Worm (Caenorhabditis elegans): ENCODE data around the gene Y52E8A.3.

- TF ChIP-seq cog-1 (tag; optimal IDR thresholded peaks at IDR 0.05) (no peak), flt-1 (GFP tag; IDR thresholded peaks at IDR 0.05) (no peak), T22C8.4 (GFP tag; IDR thresholded peaks at IDR 0.05) (no peak), klf-2 (GFP tag; conservative IDR thresholded peaks at IDR 0.05) (no peak), ztf-29 (GFP tag; IDR thresholded peaks at IDR 0.05) (no peak), ztf-23 (GFP tag; IDR thresholded peaks at IDR 0.05) (no peak), ref-1 (GFP tag; conservative IDR thresholded peaks at IDR 0.05) (no peak), tab-1 (GFP tag; IDR thresholded peaks at IDR 0.05) (no peak)
Measured at ce11 chrII:4286921-4287320, 19.9 kb downstream of the Y52E8A.3 start.

All from whole organism, midembryonic.